Fruit fly (Drosophila melanogaster): Measurements from ENCODE around the gene Mayo.

dm6 chr3R:31119854-31120423 lies 10.9 kb upstream of the Mayo start:
- no peak for TF ChIP-seq CG18599 (GFP tag; optimal IDR thresholded peaks at IDR 0.05)
- no peak for TF ChIP-seq CG15514 (GFP tag; optimal IDR thresholded peaks at IDR 0.05)
- TF ChIP-seq Dad (GFP tag; optimal IDR thresholded peaks at IDR 0.05) = no peak
- TF ChIP-seq Hr39 (optimal IDR thresholded peaks at IDR 0.05) = peak; percentile 44
- TF ChIP-seq Scr (GFP tag; IDR thresholded peaks at IDR 0.05; ENCODE audit: partially characterized antibody) = no peak
- TF ChIP-seq Blimp-1 (GFP tag; optimal IDR thresholded peaks at IDR 0.05) = no peak
- TF ChIP-seq CG4404 (GFP tag; IDR thresholded peaks at IDR 0.05) = no peak
- no peak for TF ChIP-seq pho (GFP tag; optimal IDR thresholded peaks at IDR 0.05)
- TF ChIP-seq ken (GFP tag; IDR thresholded peaks at IDR 0.05) = no peak

Measured in whole organism, embryonic.